Fruit fly (Drosophila melanogaster): ENCODE results near the gene CG14342.

Gene CG14342

DNA sequence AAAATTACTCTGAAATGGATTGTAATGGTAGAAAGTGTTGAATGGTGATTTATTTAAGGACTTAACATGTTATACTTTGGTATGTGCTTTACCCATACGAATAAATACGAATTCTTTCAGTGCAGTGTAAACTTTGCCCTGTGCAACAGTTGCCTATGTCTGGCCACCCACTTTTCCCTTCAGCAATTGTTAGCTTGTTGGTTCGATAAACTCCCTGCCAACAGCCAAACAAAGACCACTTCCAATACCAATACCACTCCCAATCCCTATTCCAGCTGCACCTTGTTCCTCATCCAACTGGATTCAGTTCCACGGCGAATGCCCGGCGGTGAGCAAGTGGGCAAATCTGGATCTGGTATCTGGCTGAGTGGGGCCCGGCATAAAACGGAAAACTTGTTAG, at the start of gene CG14342:
CG14342 (plus strand) TSS at position 301 of the 400 bp plus-strand sequence.
- TF ChIP-seq N (GFP tag; optimal IDR thresholded peaks at IDR 0.05): no peak
- no peak for TF ChIP-seq Hr78 (GFP tag; optimal IDR thresholded peaks at IDR 0.05)
- no peak for TF ChIP-seq dmrt93B (GFP tag; optimal IDR thresholded peaks at IDR 0.05)
- TF ChIP-seq dl (GFP tag; optimal IDR thresholded peaks at IDR 0.05; ENCODE audit: insufficient read depth in 1 of 2, partially characterized antibody in 2 of 2): no peak
- no peak for TF ChIP-seq woc (GFP tag; optimal IDR thresholded peaks at IDR 0.05)
- TF ChIP-seq Sp1 (GFP tag; optimal IDR thresholded peaks at IDR 0.05): no peak
- TF ChIP-seq Mio (GFP tag; optimal IDR thresholded peaks at IDR 0.05): no peak
- TF ChIP-seq pan (optimal IDR thresholded peaks at IDR 0.05): no peak
- no peak for TF ChIP-seq Vsx2 (GFP tag; optimal IDR thresholded peaks at IDR 0.05; ENCODE audit: partially characterized antibody)
- no peak for TF ChIP-seq dsf (GFP tag; optimal IDR thresholded peaks at IDR 0.05; ENCODE audit: borderline replicate concordance)
- no peak for TF ChIP-seq lola (GFP tag; optimal IDR thresholded peaks at IDR 0.05)

- TF ChIP-seq Sp1 (GFP tag; optimal IDR thresholded peaks at IDR 0.05) (no peak), Dif (GFP tag; optimal IDR thresholded peaks at IDR 0.05; ENCODE audit: partially characterized antibody) (no peak), jim (GFP tag; optimal IDR thresholded peaks at IDR 0.05) (no peak), Vsx2 (GFP tag; optimal IDR thresholded peaks at IDR 0.05; ENCODE audit: partially characterized antibody) (no peak), tai (GFP tag; optimal IDR thresholded peaks at IDR 0.05) (no peak), pan (optimal IDR thresholded peaks at IDR 0.05) (no peak), Myc (optimal IDR thresholded peaks at IDR 0.05) (no peak), Hr78 (GFP tag; optimal IDR thresholded peaks at IDR 0.05) (no peak), CG9705 (GFP tag; optimal IDR thresholded peaks at IDR 0.05) (no peak)
Measured at dm6 chr2L:1156592-1157249, 47.3 kb upstream of the CG14342 start.

dm6 chr2L:1157357-1157678, 46.7 kb upstream of the CG14342 start:
- TF ChIP-seq fru (GFP tag; optimal IDR thresholded peaks at IDR 0.05): peak; percentile 20
- no peak for TF ChIP-seq tai (GFP tag; optimal IDR thresholded peaks at IDR 0.05)
- TF ChIP-seq pan (optimal IDR thresholded peaks at IDR 0.05): no peak

- TF ChIP-seq usp (GFP tag; optimal IDR thresholded peaks at IDR 0.05) (no peak), HLH106 (tag; optimal IDR thresholded peaks at IDR 0.05) (peak; percentile 55), ey (GFP tag; optimal IDR thresholded peaks at IDR 0.05) (peak; percentile 21), Mio (GFP tag; optimal IDR thresholded peaks at IDR 0.05) (no peak), foxo (GFP tag; optimal IDR thresholded peaks at IDR 0.05) (peak in 1 of 2 experiments; percentile 22), dl (GFP tag; optimal IDR thresholded peaks at IDR 0.05; ENCODE audit: insufficient read depth in 1 of 2, partially characterized antibody in 2 of 2) (no peak), Sp1 (GFP tag; optimal IDR thresholded peaks at IDR 0.05) (peak; percentile 1), Hr78 (GFP tag; optimal IDR thresholded peaks at IDR 0.05) (no peak), h (GFP tag; optimal IDR thresholded peaks at IDR 0.05) (peak; percentile 10), tai (GFP tag; optimal IDR thresholded peaks at IDR 0.05) (no peak), woc (GFP tag; optimal IDR thresholded peaks at IDR 0.05) (peak; percentile 60), Jra (GFP tag; optimal IDR thresholded peaks at IDR 0.05) (no peak), rgr (GFP tag; optimal IDR thresholded peaks at IDR 0.05) (peak; percentile 21), Rel (GFP tag; optimal IDR thresholded peaks at IDR 0.05) (no peak), Rel (tag; optimal IDR thresholded peaks at IDR 0.05) (peak; percentile 31), psq (GFP tag; optimal IDR thresholded peaks at IDR 0.05) (peak; percentile 1), dmrt93B (GFP tag; optimal IDR thresholded peaks at IDR 0.05) (peak; percentile 2), CG9705 (GFP tag; optimal IDR thresholded peaks at IDR 0.05) (peak; percentile 3), N (GFP tag; optimal IDR thresholded peaks at IDR 0.05) (peak; percentile 41), pan (optimal IDR thresholded peaks at IDR 0.05) (no peak), Myc (optimal IDR thresholded peaks at IDR 0.05) (peak; percentile 27), sv (GFP tag; optimal IDR thresholded peaks at IDR 0.05) (peak; percentile 25)
Measured at dm6 chr2L:1157679-1158518, 46.1 kb upstream of the CG14342 start, which contains the start of gene capt. TSS of gene capt (minus strand) at chr2L:1158262.

All from whole organism, wandering third instar larva.